Fruit fly (Drosophila melanogaster): Measurements from ENCODE around the gene CG33293.

The CG33293 gene

DNA sequence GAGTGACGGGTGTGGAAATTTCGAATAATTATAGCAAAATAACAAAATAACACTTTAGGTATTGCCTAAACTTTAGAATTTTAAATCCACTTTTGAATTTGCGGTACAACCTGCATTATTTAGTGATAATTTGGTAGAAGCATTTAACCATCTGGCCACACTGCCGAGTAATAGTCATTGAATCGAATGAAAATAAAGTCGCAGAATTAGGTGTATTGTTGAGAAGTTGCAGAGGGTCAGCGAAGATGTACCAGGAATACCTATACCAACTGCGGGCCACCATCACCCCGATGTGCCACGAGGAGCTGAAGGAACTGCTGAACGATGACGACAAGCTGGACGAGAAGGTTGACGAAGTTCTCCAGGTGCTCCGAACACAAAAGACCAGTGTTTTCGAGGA lies 14.5 kb downstream of the CG33293 start, which contains the start of gene Vps37B:
TSS of gene Vps37B (plus strand) at position 134 of the 400 bp plus-strand sequence.
- TF ChIP-seq CG1620 (GFP tag; optimal IDR thresholded peaks at IDR 0.05): no peak
- TF ChIP-seq CG33017 (tag; optimal IDR thresholded peaks at IDR 0.05): no peak
- no peak for TF ChIP-seq Hr96 (GFP tag; optimal IDR thresholded peaks at IDR 0.05)
- TF ChIP-seq CG7045 (GFP tag; optimal IDR thresholded peaks at IDR 0.05): no peak
- TF ChIP-seq cic (GFP tag; optimal IDR thresholded peaks at IDR 0.05): no peak
- no peak for TF ChIP-seq CG5204 (GFP tag; optimal IDR thresholded peaks at IDR 0.05)
- no peak for TF ChIP-seq Clk (GFP tag; optimal IDR thresholded peaks at IDR 0.05)
- no peak for TF ChIP-seq CG14711 (tag; optimal IDR thresholded peaks at IDR 0.05)
- no peak for TF ChIP-seq cnc (optimal IDR thresholded peaks at IDR 0.05)
- TF ChIP-seq ovo (GFP tag; optimal IDR thresholded peaks at IDR 0.05): no peak
- no peak for TF ChIP-seq toe (GFP tag; optimal IDR thresholded peaks at IDR 0.05)
- no peak for TF ChIP-seq Crg-1 (GFP tag; optimal IDR thresholded peaks at IDR 0.05)
- TF ChIP-seq tj (GFP tag; optimal IDR thresholded peaks at IDR 0.05): no peak
- no peak for TF ChIP-seq Mnt (GFP tag; optimal IDR thresholded peaks at IDR 0.05)
- TF ChIP-seq CG11617 (GFP tag; optimal IDR thresholded peaks at IDR 0.05): no peak
- no peak for TF ChIP-seq CG7101 (tag; optimal IDR thresholded peaks at IDR 0.05)
- no peak for TF ChIP-seq bab1 (GFP tag; optimal IDR thresholded peaks at IDR 0.05)
- no peak for TF ChIP-seq pad (GFP tag; optimal IDR thresholded peaks at IDR 0.05)
- no peak for TF ChIP-seq CG12768 (GFP tag; optimal IDR thresholded peaks at IDR 0.05)

DNA sequence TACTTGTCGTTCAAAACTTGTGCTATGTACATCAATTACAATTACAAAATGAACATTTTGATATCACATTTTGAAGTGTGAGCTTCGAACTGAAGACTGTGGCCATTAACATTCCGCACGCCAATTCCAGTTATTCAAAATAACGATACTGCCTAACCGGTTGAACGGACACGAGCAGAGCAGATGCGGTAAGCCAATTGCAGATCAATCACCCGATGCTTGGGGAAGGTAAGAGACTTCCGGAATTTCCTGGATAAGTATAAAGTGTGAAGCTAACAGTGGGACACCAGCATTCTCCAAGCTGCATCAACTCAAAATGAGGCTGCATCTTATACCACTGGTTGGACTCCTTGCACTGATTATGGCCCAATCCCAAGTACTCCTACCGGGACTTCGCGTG lies 16.7 kb downstream of the CG33293 start, which contains the start of gene CG14664:
TSS of gene CG14664 (plus strand) at position 301 of the 400 bp plus-strand sequence.
- TF ChIP-seq Clk (GFP tag; optimal IDR thresholded peaks at IDR 0.05) (no peak), CG11617 (GFP tag; optimal IDR thresholded peaks at IDR 0.05) (no peak)

DNA sequence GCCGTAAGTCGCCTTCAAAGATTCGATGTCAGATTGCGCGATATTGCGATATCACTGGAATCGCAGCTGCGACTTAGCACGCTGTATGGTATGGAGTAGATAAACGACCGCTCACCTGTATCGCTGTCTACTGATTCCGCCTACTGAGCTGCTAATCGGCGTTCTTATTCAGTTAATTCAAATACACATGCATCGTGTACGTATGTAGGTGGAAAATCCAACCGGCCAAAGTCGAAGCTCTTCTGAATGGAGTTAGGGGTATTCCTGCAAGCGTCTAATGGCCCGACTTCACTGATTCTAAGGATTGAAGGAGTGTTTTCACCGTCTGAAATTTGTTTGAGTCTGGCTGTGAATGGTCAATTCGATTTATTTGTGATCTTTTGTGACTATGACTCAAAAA lies 17.4 kb downstream of the CG33293 start, which contains the start of gene CG2604:
TSS of gene CG2604 (minus strand) at position 231 of the 400 bp plus-strand sequence.
- TF ChIP-seq CG12768 (GFP tag; optimal IDR thresholded peaks at IDR 0.05) (peak; percentile 83), bab1 (GFP tag; optimal IDR thresholded peaks at IDR 0.05) (peak; percentile 14), CG11617 (GFP tag; optimal IDR thresholded peaks at IDR 0.05) (peak; percentile 1), cic (GFP tag; optimal IDR thresholded peaks at IDR 0.05) (peak; percentile 62), Crg-1 (GFP tag; optimal IDR thresholded peaks at IDR 0.05) (no peak), Mnt (GFP tag; optimal IDR thresholded peaks at IDR 0.05) (peak; percentile 84), CG7101 (tag; optimal IDR thresholded peaks at IDR 0.05) (no peak), CG7045 (GFP tag; optimal IDR thresholded peaks at IDR 0.05) (no peak), Hr96 (GFP tag; optimal IDR thresholded peaks at IDR 0.05) (no peak), CG33017 (tag; optimal IDR thresholded peaks at IDR 0.05) (peak; percentile 28), pad (GFP tag; optimal IDR thresholded peaks at IDR 0.05) (peak; percentile 25), ovo (GFP tag; optimal IDR thresholded peaks at IDR 0.05) (no peak), Clk (GFP tag; optimal IDR thresholded peaks at IDR 0.05) (no peak), kay (GFP tag; ENCODE audit: borderline replicate concordance) (no peak), CG1620 (GFP tag; optimal IDR thresholded peaks at IDR 0.05) (peak; percentile 32), toe (GFP tag; optimal IDR thresholded peaks at IDR 0.05) (peak; percentile 71), tj (GFP tag; optimal IDR thresholded peaks at IDR 0.05) (peak; percentile 29), CG14711 (tag; optimal IDR thresholded peaks at IDR 0.05) (peak; percentile 12)

DNA sequence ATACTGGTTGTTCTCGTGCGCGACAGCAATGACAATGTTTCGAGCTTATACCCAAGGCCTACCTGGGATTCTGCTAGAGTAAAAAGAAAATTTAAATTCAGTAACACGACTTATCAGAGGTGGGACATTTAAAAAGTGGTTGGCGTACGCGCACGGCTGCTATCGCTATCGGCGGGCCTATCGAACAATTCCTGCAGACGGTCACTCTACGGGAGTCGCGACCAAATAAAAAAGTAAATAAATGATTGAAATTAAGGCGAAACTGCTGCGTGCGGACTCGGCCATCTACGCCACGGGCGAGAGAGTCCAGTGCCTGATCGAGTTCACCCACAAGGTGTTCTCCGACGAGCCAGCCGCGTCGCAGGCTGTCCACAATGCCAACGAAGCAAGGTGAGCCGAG lies 21.1 kb downstream of the CG33293 start, which contains the start of the genes Prosbeta2R2 and CG1116:
TSS of gene Prosbeta2R2 (minus strand) at position 63 of the 400 bp plus-strand sequence.
TSS of gene CG1116 (plus strand) at position 192 of the 400 bp plus-strand sequence.
- TF ChIP-seq bab1 (GFP tag; optimal IDR thresholded peaks at IDR 0.05) (peak; percentile 11), pad (GFP tag; optimal IDR thresholded peaks at IDR 0.05) (no peak)

DNA sequence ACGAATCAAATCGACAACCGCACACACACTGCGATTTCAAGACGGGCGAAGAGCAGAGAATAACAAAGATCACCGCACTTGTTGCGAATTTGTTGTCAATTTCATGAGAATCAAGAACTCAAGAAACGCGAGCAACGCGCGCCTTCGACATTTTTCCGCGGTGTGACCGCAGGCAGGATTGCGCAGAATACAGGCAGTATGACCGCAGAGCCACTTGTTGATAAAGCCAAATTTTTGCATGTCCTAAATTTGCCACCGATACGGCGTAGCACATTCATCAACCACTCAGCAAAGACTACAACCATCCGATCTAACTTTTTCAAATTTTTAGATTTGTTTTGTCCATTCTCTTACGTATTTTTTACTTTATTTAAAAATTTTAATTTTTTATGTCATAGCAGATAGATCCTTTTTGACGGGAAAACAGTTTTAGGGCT lies 23.2 kb downstream of the CG33293 start, which contains the start of gene cno:
TSS of gene cno (minus strand) at position 179 of the 437 bp plus-strand sequence.
- TF ChIP-seq cic (GFP tag; optimal IDR thresholded peaks at IDR 0.05) (no peak), bab1 (GFP tag; optimal IDR thresholded peaks at IDR 0.05) (peak; percentile 51), CG1620 (GFP tag; optimal IDR thresholded peaks at IDR 0.05) (peak; percentile 6), Mnt (GFP tag; optimal IDR thresholded peaks at IDR 0.05) (peak; percentile 30), CG12768 (GFP tag; optimal IDR thresholded peaks at IDR 0.05) (no peak), CG7101 (tag; optimal IDR thresholded peaks at IDR 0.05) (peak; percentile 26), CG33017 (tag; optimal IDR thresholded peaks at IDR 0.05) (peak; percentile 18), CG14711 (tag; optimal IDR thresholded peaks at IDR 0.05) (no peak)

DNA sequence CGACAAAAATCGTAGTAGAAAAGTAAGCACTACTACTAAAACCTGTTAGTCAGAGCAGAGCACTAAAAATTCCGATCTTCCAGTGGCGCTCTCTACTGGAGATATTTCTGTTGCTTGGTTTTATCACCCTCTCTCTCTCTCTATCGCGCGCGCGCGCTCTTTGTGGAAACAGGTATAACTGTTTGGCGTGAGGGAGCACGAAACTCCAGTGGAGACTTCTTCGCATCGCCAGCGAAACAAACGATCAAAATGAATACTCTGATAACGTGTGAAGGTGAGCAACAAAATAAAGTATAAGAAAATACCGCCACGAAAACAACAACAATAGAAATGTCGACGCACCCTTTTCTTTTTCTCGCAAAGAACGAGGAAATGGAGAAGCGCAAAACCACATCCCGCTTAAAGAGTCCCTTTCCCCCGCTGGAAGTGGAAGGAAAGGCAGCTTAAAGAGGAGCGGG lies 24.2 kb downstream of the CG33293 start:
- TF ChIP-seq Crg-1 (GFP tag; optimal IDR thresholded peaks at IDR 0.05) (no peak), tj (GFP tag; optimal IDR thresholded peaks at IDR 0.05) (peak; percentile 59), CG14711 (tag; optimal IDR thresholded peaks at IDR 0.05) (no peak), ovo (GFP tag; optimal IDR thresholded peaks at IDR 0.05) (no peak), pad (GFP tag; optimal IDR thresholded peaks at IDR 0.05) (peak; percentile 98)
